Worm (Caenorhabditis elegans) whole organism, young adult: ENCODE results near the gene rga-4.

Source experiments
- ZK185.1 ChIP-seq: sonication (generic microtip); optimal IDR thresholded peaks from 2 replicates; lab custom pipeline; 2016; ENCODE audit warnings: mild to moderate bottlenecking, missing genetic modification characterization, missing compliant biosample characterization; ENCODE audit not compliant: poor library complexity, severe bottlenecking
- ama-1 ChIP-seq, 3 experiments: fragments of 150-350 bp in 1 of 3; sonication (generic microtip) in 2 of 3; optimal IDR thresholded peaks; 2 replicates each; lab custom pipeline; 2014 to 2018; ENCODE audit warnings: missing biosample characterization in 2 of 3, missing genetic modification characterization in 2 of 3, missing genetic modification reagents in 2 of 3
- ets-4 ChIP-seq: fragments of 200-800 bp; sonication (Bioruptor generic); optimal IDR thresholded peaks from 2 replicates; lab custom pipeline; 2018; ENCODE audit warnings: mild to moderate bottlenecking, missing genetic modification characterization, missing compliant biosample characterization

DNA sequence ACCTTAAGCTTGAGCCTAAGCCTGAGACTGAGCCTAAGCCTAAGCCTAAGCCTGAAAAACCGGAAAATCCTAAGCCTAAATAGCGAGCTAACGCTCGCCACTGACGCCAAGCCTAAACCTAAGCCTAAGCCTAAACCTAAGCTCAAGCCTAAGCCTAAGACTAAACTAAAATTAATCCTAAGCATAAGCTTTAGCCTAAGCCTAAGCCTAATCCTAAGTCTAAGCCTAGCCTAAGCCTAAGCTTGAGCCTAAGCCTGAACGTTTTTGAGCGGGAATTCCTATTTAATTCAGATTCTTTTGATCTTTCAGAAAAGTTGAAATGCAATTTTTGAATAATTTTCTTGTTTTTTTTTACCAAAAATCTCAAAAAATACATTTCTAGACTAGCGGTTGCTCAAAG is 33.1 kb upstream of the rga-4 start:
- TF ChIP-seq ets-4 (GFP tag; lab: Kevin White, UChicago) (no peak), ZK185.1 (tag; lab: Kevin White, UChicago) (no peak), ama-1 (optimal IDR thresholded peaks at IDR 0.05; lab: Kevin White, UChicago) (no peak), ama-1 (GFP tag; optimal IDR thresholded peaks at IDR 0.05; lab: Kevin White, UChicago) (no peak)
